Worm (Caenorhabditis elegans): ENCODE data around the gene srt-11.

- TF ChIP-seq zfh-2 (GFP tag; conservative IDR thresholded peaks at IDR 0.05) (no peak; the same call in 1 of the 2 replicates), F22D6.2 (tag; optimal IDR thresholded peaks at IDR 0.05) (peak; percentile 15), sea-2 (GFP tag; IDR thresholded peaks at IDR 0.05) (no peak), ceh-58 (GFP tag; IDR thresholded peaks at IDR 0.05) (no peak), egl-44 (GFP tag; IDR thresholded peaks at IDR 0.05) (peak; percentile 51; the same call in 1 of the 2 replicates), nhr-80 (tag; optimal IDR thresholded peaks at IDR 0.05) (peak; percentile 40), fkh-3 (tag; optimal IDR thresholded peaks at IDR 0.05) (no peak), pha-4 (tag; optimal IDR thresholded peaks at IDR 0.05) (peak; percentile 75), madf-3 (GFP tag; IDR thresholded peaks at IDR 0.05) (peak; percentile 64; the same call in 1 of the 2 replicates), nfya-1 (tag; optimal IDR thresholded peaks at IDR 0.05; ENCODE audit: borderline replicate concordance, insufficient read depth) (no peak), ets-4 (GFP tag; optimal IDR thresholded peaks at IDR 0.05) (no peak), hlh-26 (GFP tag; conservative IDR thresholded peaks at IDR 0.05) (no peak), B0035.1 (tag; optimal IDR thresholded peaks at IDR 0.05) (no peak), ama-1 (optimal IDR thresholded peaks at IDR 0.05) (no peak), ama-1 (GFP tag; optimal IDR thresholded peaks at IDR 0.05) (no peak)
Measured at ce11 chrII:14794935-14795454, 10.8 kb upstream of the srt-11 start, which contains the start of gene eif-3.B.

Measured in whole organism, young adult.